Fruit fly (Drosophila melanogaster) whole organism, embryonic: ENCODE results near the gene CG6000.

Experiments used
- Atf-2 ChIP-seq: fragments of 200-800 bp; sonication (Bioruptor generic); optimal IDR thresholded peaks from 2 replicates; lab custom pipeline; 2016; ENCODE audit warnings: missing biosample characterization, missing genetic modification characterization
- Atf6 ChIP-seq: fragments of 200-800 bp; sonication (Bioruptor generic); IDR thresholded peaks from 2 replicates; pipeline ENCODE4 v1.3.6; 2022; ENCODE audit warnings: missing biosample characterization, missing genetic modification characterization
- Blimp-1 ChIP-seq: fragments of 200-800 bp; sonication (Bioruptor generic); optimal IDR thresholded peaks from 3 replicates; lab custom pipeline; 2018; ENCODE audit warnings: missing biosample characterization, missing genetic modification characterization, mild to moderate bottlenecking, moderate library complexity, missing genetic modification reagents
- BtbVII ChIP-seq: fragments of 200-800 bp; sonication (Bioruptor generic); optimal IDR thresholded peaks from 3 replicates; lab custom pipeline; 2017; ENCODE audit warnings: missing biosample characterization, mild to moderate bottlenecking, missing genetic modification characterization
- CG10431 ChIP-seq: fragments of 200-800 bp; sonication (Bioruptor generic); optimal IDR thresholded peaks from 3 replicates; lab custom pipeline; 2018; ENCODE audit warnings: missing biosample characterization, mild to moderate bottlenecking, missing genetic modification characterization
- CG10543 ChIP-seq: fragments of 200-800 bp; sonication (Bioruptor generic); optimal IDR thresholded peaks from 3 replicates; lab custom pipeline; 2017; ENCODE audit warnings: missing biosample characterization, mild to moderate bottlenecking, missing genetic modification characterization, moderate library complexity
- CG11723 ChIP-seq: fragments of 200-800 bp; sonication (Bioruptor generic); optimal IDR thresholded peaks from 2 replicates; lab custom pipeline; 2017; ENCODE audit warnings: missing biosample characterization, mild to moderate bottlenecking, missing genetic modification characterization
- CG13287 ChIP-seq: fragments of 200-800 bp; sonication (Bioruptor generic); IDR thresholded peaks from 2 replicates; pipeline ENCODE4 v1.3.6; 2022; ENCODE audit warnings: missing biosample characterization, missing genetic modification characterization; ENCODE audit not compliant: partially characterized antibody
- CG14710 ChIP-seq: fragments of 200-800 bp; sonication (Bioruptor generic); optimal IDR thresholded peaks from 3 replicates; lab custom pipeline; 2019; ENCODE audit warnings: missing biosample characterization, mild to moderate bottlenecking, missing genetic modification characterization, moderate library complexity
- CG1602 ChIP-seq: fragments of 200-800 bp; sonication (Bioruptor generic); optimal IDR thresholded peaks from 3 replicates; lab custom pipeline; 2016; ENCODE audit warnings: missing biosample characterization, missing genetic modification characterization
- CG17186 ChIP-seq: fragments of 200-800 bp; sonication (Bioruptor generic); optimal IDR thresholded peaks from 3 replicates; lab custom pipeline; 2017; ENCODE audit warnings: missing biosample characterization, missing genetic modification reagents, missing genetic modification characterization
- CG17359 ChIP-seq: fragments of 200-800 bp; sonication (Bioruptor generic); optimal IDR thresholded peaks from 3 replicates; lab custom pipeline; 2018; ENCODE audit warnings: missing biosample characterization, mild to moderate bottlenecking, missing genetic modification characterization, moderate library complexity
- CG34224 ChIP-seq: fragments of 200-800 bp; sonication (Bioruptor generic); IDR thresholded peaks from 3 replicates; pipeline ENCODE4 v1.3.6; 2022; ENCODE audit warnings: missing biosample characterization, missing genetic modification characterization; ENCODE audit not compliant: partially characterized antibody
- CG34376 ChIP-seq: fragments of 200-800 bp; sonication (Bioruptor generic); optimal IDR thresholded peaks from 2 replicates; lab custom pipeline; 2018; ENCODE audit warnings: missing biosample characterization, mild to moderate bottlenecking, missing genetic modification characterization
- CG3995 ChIP-seq: fragments of 200-800 bp; sonication (Bioruptor generic); optimal IDR thresholded peaks from 3 replicates; lab custom pipeline; 2016; ENCODE audit warnings: missing biosample characterization, missing genetic modification characterization
- CG7928 ChIP-seq: fragments of 200-800 bp; sonication (Bioruptor generic); optimal IDR thresholded peaks from 2 replicates; lab custom pipeline; 2017; ENCODE audit warnings: missing biosample characterization, mild to moderate bottlenecking, missing genetic modification characterization
- CG8290 ChIP-seq, 3 experiments: fragments of 200-800 bp; sonication (Bioruptor generic); optimal IDR thresholded peaks; 2 replicates each; lab custom pipeline; 2016 to 2019; ENCODE audit warnings: missing biosample characterization in 3 of 3, missing genetic modification characterization in 3 of 3, mild to moderate bottlenecking in 2 of 3, moderate library complexity in 1 of 3
- CG9727 ChIP-seq: fragments of 200-800 bp; sonication (Bioruptor generic); optimal IDR thresholded peaks from 3 replicates; lab custom pipeline; 2017; ENCODE audit warnings: missing biosample characterization, mild to moderate bottlenecking, missing genetic modification characterization
- CTCF ChIP-seq: fragments of 200-800 bp; sonication (Bioruptor generic); optimal IDR thresholded peaks from 2 replicates; lab custom pipeline; 2017; ENCODE audit warnings: missing biosample characterization, mild to moderate bottlenecking, missing genetic modification characterization, moderate library complexity
- Hr3 ChIP-seq: fragments of 200-800 bp; sonication (Bioruptor generic); optimal IDR thresholded peaks from 3 replicates; lab custom pipeline; 2016; ENCODE audit warnings: missing biosample characterization, missing genetic modification characterization
- MBD-R2 ChIP-seq: fragments of 200-800 bp; sonication (Bioruptor generic); IDR thresholded peaks from 2 replicates; pipeline ENCODE4 v1.3.6; 2022; ENCODE audit warnings: missing biosample characterization, missing genetic modification characterization
- MESR4 ChIP-seq: fragments of 200-800 bp; sonication (Bioruptor generic); optimal IDR thresholded peaks from 2 replicates; lab custom pipeline; 2018; ENCODE audit warnings: missing biosample characterization, mild to moderate bottlenecking, missing genetic modification characterization, moderate library complexity
- Med ChIP-seq: fragments of 200-800 bp; sonication (Bioruptor generic); peaks from one replicate; lab custom pipeline; 2016; ENCODE audit warnings: missing biosample characterization, missing genetic modification characterization, mild to moderate bottlenecking, inconsistent platforms, moderate library complexity
- Rfx ChIP-seq: fragments of 200-800 bp; sonication (Bioruptor generic); IDR thresholded peaks from 2 replicates; pipeline ENCODE4 v1.3.6; 2022; ENCODE audit warnings: missing biosample characterization, missing genetic modification characterization
- Taf1 ChIP-seq: fragments of 200-800 bp; sonication (Bioruptor generic); IDR thresholded peaks from 2 replicates; pipeline ENCODE4 v1.3.6; 2022; ENCODE audit warnings: missing biosample characterization, missing genetic modification characterization
- Xbp1 ChIP-seq: fragments of 200-800 bp; sonication (Bioruptor generic); optimal IDR thresholded peaks from 3 replicates; lab custom pipeline; 2016; ENCODE audit warnings: missing biosample characterization, mild to moderate bottlenecking, missing genetic modification characterization
- bsh ChIP-seq, 2 experiments: fragments of 200-800 bp; sonication (Bioruptor generic); optimal IDR thresholded peaks; 2 replicates each; lab custom pipeline; 2017 to 2018; ENCODE audit warnings: mild to moderate bottlenecking in 2 of 2, missing biosample characterization in 2 of 2, missing genetic modification characterization in 2 of 2, moderate library complexity in 1 of 2
- caup ChIP-seq: fragments of 200-800 bp; sonication (Bioruptor generic); optimal IDR thresholded peaks from 3 replicates; lab custom pipeline; 2017; ENCODE audit warnings: missing biosample characterization, mild to moderate bottlenecking, missing genetic modification characterization, moderate library complexity; ENCODE audit not compliant: severe bottlenecking
- cg ChIP-seq: fragments of 200-800 bp; sonication (Bioruptor generic); optimal IDR thresholded peaks from 3 replicates; lab custom pipeline; 2019; ENCODE audit warnings: missing biosample characterization, mild to moderate bottlenecking, missing genetic modification characterization, moderate library complexity
- chif ChIP-seq, 2 experiments: fragments of 200-800 bp; sonication (Bioruptor generic); optimal IDR thresholded peaks; 3 replicates each; lab custom pipeline; 2016; ENCODE audit warnings: missing biosample characterization in 2 of 2, missing genetic modification characterization in 2 of 2
- corto ChIP-seq: fragments of 200-800 bp; sonication (Bioruptor generic); optimal IDR thresholded peaks from 2 replicates; lab custom pipeline; 2016; ENCODE audit warnings: missing biosample characterization, mild to moderate bottlenecking, missing genetic modification characterization, moderate library complexity
- knrl ChIP-seq: fragments of 200-800 bp; sonication (Bioruptor generic); IDR thresholded peaks from 3 replicates; pipeline ENCODE4 v1.3.6; 2022; ENCODE audit warnings: missing biosample characterization, missing genetic modification characterization; ENCODE audit not compliant: partially characterized antibody
- mld ChIP-seq: fragments of 200-800 bp; sonication (Bioruptor generic); IDR thresholded peaks from 3 replicates; pipeline ENCODE4 v1.3.6; 2022; ENCODE audit warnings: missing biosample characterization, missing genetic modification characterization; ENCODE audit not compliant: partially characterized antibody
- nerfin-2 ChIP-seq: fragments of 200-800 bp; sonication (Bioruptor generic); IDR thresholded peaks from 2 replicates; pipeline ENCODE4 v1.3.6; 2022; ENCODE audit warnings: missing biosample characterization, missing genetic modification characterization; ENCODE audit not compliant: partially characterized antibody
- pzg ChIP-seq: fragments of 200-800 bp; sonication (Bioruptor generic); optimal IDR thresholded peaks from 3 replicates; lab custom pipeline; 2018; ENCODE audit warnings: missing biosample characterization, mild to moderate bottlenecking, missing genetic modification characterization, moderate library complexity
- row ChIP-seq: fragments of 200-800 bp; sonication (Bioruptor generic); IDR thresholded peaks from 3 replicates; pipeline ENCODE4 v1.3.6; 2022; ENCODE audit warnings: missing biosample characterization, missing genetic modification characterization
- scrt ChIP-seq: fragments of 200-800 bp; sonication (Bioruptor generic); optimal IDR thresholded peaks from 2 replicates; lab custom pipeline; 2018; ENCODE audit warnings: missing biosample characterization, mild to moderate bottlenecking, missing genetic modification characterization, moderate library complexity
- slbo ChIP-seq: fragments of 200-800 bp; sonication (Bioruptor generic); IDR thresholded peaks from 2 replicates; pipeline ENCODE4 v1.3.6; 2022; ENCODE audit warnings: missing biosample characterization, missing genetic modification characterization
- sug ChIP-seq: fragments of 200-800 bp; optimal IDR thresholded peaks from 2 replicates; lab custom pipeline; 2019; ENCODE audit warnings: missing biosample characterization, mild to moderate bottlenecking, missing genetic modification characterization, moderate library complexity
- tio ChIP-seq: fragments of 200-800 bp; sonication (Bioruptor generic); optimal IDR thresholded peaks from 2 replicates; lab custom pipeline; 2017; ENCODE audit warnings: missing biosample characterization, missing genetic modification characterization, inconsistent platforms
- tna ChIP-seq: fragments of 200-800 bp; sonication (Bioruptor generic); IDR thresholded peaks from 2 replicates; pipeline ENCODE4 v1.3.6; 2022; ENCODE audit warnings: missing biosample characterization, missing genetic modification characterization; ENCODE audit not compliant: partially characterized antibody
- toy ChIP-seq: fragments of 200-800 bp; sonication (Bioruptor generic); IDR thresholded peaks from 2 replicates; pipeline ENCODE4 v1.3.6; 2022; ENCODE audit warnings: missing biosample characterization, missing genetic modification characterization
- vvl ChIP-seq: fragments of 200-800 bp; sonication (Bioruptor generic); IDR thresholded peaks from 2 replicates; pipeline ENCODE4 v1.3.6; 2022; ENCODE audit warnings: missing biosample characterization, missing genetic modification characterization
- wdn ChIP-seq: fragments of 200-800 bp; sonication (Bioruptor generic); IDR thresholded peaks from 2 replicates; pipeline ENCODE4 v1.3.6; 2022; ENCODE audit warnings: missing biosample characterization, missing genetic modification characterization
- z ChIP-seq: fragments of 200-800 bp; sonication (Bioruptor generic); IDR thresholded peaks from 3 replicates; pipeline ENCODE4 v1.3.6; 2022; ENCODE audit warnings: missing biosample characterization, missing genetic modification characterization

The CG6000 gene

dm6 chr3R:24047226-24047976, 6.8 kb upstream of the CG6000 start, which contains the start of gene CG5986 (continued):
- no peak for TF ChIP-seq vvl (GFP tag; lab: Robert Waterston, UW)
- TF ChIP-seq Med (GFP tag; lab: Kevin White, UChicago), result peak; percentile 72
- peak; percentile 32; the same call in 1 of the 2 replicates for TF ChIP-seq tna
- TF ChIP-seq pzg (GFP tag; lab: Kevin White, UChicago), result peak; percentile 1
- TF ChIP-seq MBD-R2, result peak; percentile 30; the same call in 1 of the 2 replicates
- TF ChIP-seq CG34224 (GFP tag; lab: Robert Waterston, UW), result no peak
- TF ChIP-seq Atf6 (GFP tag; lab: Robert Waterston, UW), result peak; percentile 33; the same call in 1 of the 2 replicates
- peak; percentile 6 for TF ChIP-seq sug (tag; lab: Kevin White, UChicago)
- TF ChIP-seq CG10431 (GFP tag; lab: Kevin White, UChicago), result peak; percentile 44
- TF ChIP-seq CG10543 (GFP tag; lab: Kevin White, UChicago), result peak; percentile 19
- TF ChIP-seq chif (GFP tag; optimal IDR thresholded peaks at IDR 0.05; lab: Kevin White, UChicago), result no peak
- no peak for TF ChIP-seq toy (GFP tag; lab: Robert Waterston, UW)
- peak; percentile 13; the same call in 1 of the 3 replicates for TF ChIP-seq z (GFP tag; lab: Robert Waterston, UW)
- peak; percentile 93 for TF ChIP-seq cg (GFP tag; lab: Kevin White, UChicago)

- TF ChIP-seq Blimp-1 (peak; percentile 19), CG34376 (GFP tag; lab: Kevin White, UChicago) (peak; percentile 79), Atf-2 (GFP tag; lab: Kevin White, UChicago) (peak; percentile 19), slbo (GFP tag; lab: Robert Waterston, UW) (peak; percentile 52), CG14710 (tag; lab: Kevin White, UChicago) (peak; percentile 75), bsh (GFP tag; optimal IDR thresholded peaks at IDR 0.05; lab: Kevin White, UChicago) (peak in 1 of 2 experiments; percentile 31), mld (GFP tag; lab: Robert Waterston, UW) (0 out of 3 replicates have a peak, but pooled peaks have one; percentile 23), tio (GFP tag; lab: Kevin White, UChicago) (no peak), Hr3 (GFP tag; lab: Kevin White, UChicago) (peak; percentile 21), CG1602 (GFP tag; lab: Kevin White, UChicago) (peak; percentile 14), CG8290 (GFP tag; optimal IDR thresholded peaks at IDR 0.05; lab: Kevin White, UChicago) (peak; percentile 29), CG8290 (tag; optimal IDR thresholded peaks at IDR 0.05; lab: Kevin White, UChicago) (peak; percentile 30 to 46), CG13287 (GFP tag; lab: Robert Waterston, UW) (peak; percentile 73), nerfin-2 (GFP tag; lab: Robert Waterston, UW) (peak; percentile 75), corto (GFP tag; lab: Kevin White, UChicago) (peak; percentile 54), Med (GFP tag; lab: Kevin White, UChicago) (peak; percentile 89), CG9727 (GFP tag; lab: Kevin White, UChicago) (peak; percentile 46), MESR4 (GFP tag; lab: Kevin White, UChicago) (peak; percentile 18), Taf1 (GFP tag; lab: Robert Waterston, UW) (no peak), CG11723 (GFP tag; lab: Kevin White, UChicago) (peak; percentile 20), scrt (GFP tag; lab: Kevin White, UChicago) (peak; percentile 23), CG3995 (GFP tag; lab: Kevin White, UChicago) (peak; percentile 47), wdn (no peak), CG10431 (GFP tag; lab: Kevin White, UChicago) (peak; percentile 21), CG7928 (GFP tag; lab: Kevin White, UChicago) (peak; percentile 89), Xbp1 (GFP tag; lab: Kevin White, UChicago) (peak; percentile 38), row (GFP tag; lab: Robert Waterston, UW) (peak; percentile 64), caup (GFP tag; lab: Kevin White, UChicago) (peak; percentile 25), Rfx (peak; percentile 55), BtbVII (GFP tag; lab: Kevin White, UChicago) (peak; percentile 66), CTCF (GFP tag; lab: Kevin White, UChicago) (peak; percentile 69), CG17359 (peak; percentile 22), CG17186 (GFP tag; lab: Kevin White, UChicago) (peak; percentile 88), knrl (GFP tag; lab: Robert Waterston, UW) (peak; percentile 47; the same call in 1 of the 3 replicates)
Measured at dm6 chr3R:24047998-24048511, 6.1 kb upstream of the CG6000 start, which contains the start of gene Rox8. Gene Rox8, minus strand, starts transcription at chr3R:24048265.
